Fruit fly (Drosophila melanogaster) whole organism, embryonic: ENCODE data around the gene CG6465.

ENCODE experiments used
- Atf-2 ChIP-seq: fragments of 200-800 bp; sonication (Bioruptor generic); optimal IDR thresholded peaks from 2 replicates; lab custom pipeline; 2016; ENCODE audit warnings: missing biosample characterization, missing genetic modification characterization
- Atf3 ChIP-seq: fragments of 200-800 bp; sonication (Bioruptor generic); optimal IDR thresholded peaks from 3 replicates; lab custom pipeline; 2016; ENCODE audit warnings: missing biosample characterization, missing genetic modification characterization
- CG12299 ChIP-seq: fragments of 200-800 bp; sonication (Bioruptor generic); optimal IDR thresholded peaks from 2 replicates; lab custom pipeline; 2018; ENCODE audit warnings: missing biosample characterization, mild to moderate bottlenecking, missing genetic modification characterization
- CG1233 ChIP-seq: fragments of 200-800 bp; sonication (Bioruptor generic); optimal IDR thresholded peaks from 4 replicates; lab custom pipeline; 2018; ENCODE audit warnings: missing biosample characterization, mild to moderate bottlenecking, missing genetic modification characterization
- CG12391 ChIP-seq: fragments of 200-800 bp; sonication (Bioruptor generic); optimal IDR thresholded peaks from 3 replicates; lab custom pipeline; 2018; ENCODE audit warnings: missing biosample characterization, mild to moderate bottlenecking, missing genetic modification characterization, moderate library complexity
- CG12659 ChIP-seq: fragments of 200-800 bp; sonication (Bioruptor generic); optimal IDR thresholded peaks from 3 replicates; lab custom pipeline; 2017; ENCODE audit warnings: mild to moderate bottlenecking, missing biosample characterization, missing genetic modification reagents, missing genetic modification characterization
- CG15269 ChIP-seq: fragments of 200-800 bp; sonication (Bioruptor generic); optimal IDR thresholded peaks from 2 replicates; lab custom pipeline; 2018; ENCODE audit warnings: missing biosample characterization, mild to moderate bottlenecking, missing genetic modification characterization, moderate library complexity
- CG18599 ChIP-seq: fragments of 200-800 bp; sonication (Bioruptor generic); optimal IDR thresholded peaks from 3 replicates; lab custom pipeline; 2017; ENCODE audit warnings: missing biosample characterization, missing genetic modification characterization, mild to moderate bottlenecking, moderate library complexity, missing genetic modification reagents
- CG2120 ChIP-seq: fragments of 200-800 bp; sonication (Bioruptor generic); optimal IDR thresholded peaks from 3 replicates; lab custom pipeline; 2016; ENCODE audit warnings: missing biosample characterization, missing genetic modification characterization
- CG2712 ChIP-seq: fragments of 200-800 bp; optimal IDR thresholded peaks from 3 replicates; lab custom pipeline; 2019; ENCODE audit warnings: missing biosample characterization, mild to moderate bottlenecking, missing genetic modification characterization, moderate library complexity
- CG4328 ChIP-seq: fragments of 200-800 bp; sonication (Bioruptor generic); optimal IDR thresholded peaks from 3 replicates; lab custom pipeline; 2017; ENCODE audit warnings: missing biosample characterization, missing genetic modification reagents, missing genetic modification characterization
- CG4730 ChIP-seq: fragments of 200-800 bp; sonication (Bioruptor generic); IDR thresholded peaks from 2 replicates; pipeline ENCODE4 v1.3.6; 2022; ENCODE audit warnings: missing biosample characterization, missing genetic modification characterization
- CG6791 ChIP-seq: fragments of 200-800 bp; sonication (Bioruptor generic); IDR thresholded peaks from 3 replicates; pipeline ENCODE4 v1.3.6; 2022; ENCODE audit warnings: missing biosample characterization, missing genetic modification characterization; ENCODE audit not compliant: partially characterized antibody
- CG8281 ChIP-seq: fragments of 200-800 bp; sonication (Bioruptor generic); optimal IDR thresholded peaks from 2 replicates; lab custom pipeline; 2018; ENCODE audit warnings: missing biosample characterization, mild to moderate bottlenecking, missing genetic modification characterization, moderate library complexity
- CG8388 ChIP-seq: fragments of 200-800 bp; sonication (Bioruptor generic); optimal IDR thresholded peaks from 2 replicates; lab custom pipeline; 2019; ENCODE audit warnings: missing biosample characterization, mild to moderate bottlenecking, missing genetic modification characterization, moderate library complexity
- CG9932 ChIP-seq: fragments of 200-800 bp; sonication (Bioruptor generic); IDR thresholded peaks from 2 replicates; pipeline ENCODE4 v1.3.6; 2022; ENCODE audit warnings: missing biosample characterization, missing genetic modification characterization
- CTCF ChIP-seq: fragments of 200-800 bp; sonication (Bioruptor generic); optimal IDR thresholded peaks from 2 replicates; lab custom pipeline; 2017; ENCODE audit warnings: missing biosample characterization, mild to moderate bottlenecking, missing genetic modification characterization, moderate library complexity
- D19B ChIP-seq: fragments of 200-800 bp; sonication (Bioruptor generic); optimal IDR thresholded peaks from 2 replicates; lab custom pipeline; 2017; ENCODE audit warnings: missing biosample characterization, mild to moderate bottlenecking, missing genetic modification characterization
- Dad ChIP-seq: fragments of 200-800 bp; sonication (Bioruptor generic); optimal IDR thresholded peaks from 3 replicates; lab custom pipeline; 2016; ENCODE audit warnings: missing biosample characterization, missing genetic modification characterization
- Dek ChIP-seq: fragments of 200-800 bp; sonication (Bioruptor generic); optimal IDR thresholded peaks from 3 replicates; lab custom pipeline; 2019; ENCODE audit warnings: missing biosample characterization, mild to moderate bottlenecking, missing genetic modification characterization, moderate library complexity
- Doc3 ChIP-seq: fragments of 200-800 bp; sonication (Bioruptor generic); IDR thresholded peaks from 3 replicates; pipeline ENCODE4 v1.3.6; 2022; ENCODE audit warnings: missing biosample characterization, missing genetic modification characterization; ENCODE audit not compliant: partially characterized antibody
- Hmr ChIP-seq: fragments of 200-800 bp; sonication (Bioruptor generic); optimal IDR thresholded peaks from 3 replicates; lab custom pipeline; 2017; ENCODE audit warnings: mild to moderate bottlenecking, missing biosample characterization, missing genetic modification reagents, missing genetic modification characterization
- Hsf ChIP-seq: fragments of 200-800 bp; sonication (Bioruptor generic); optimal IDR thresholded peaks from 3 replicates; lab custom pipeline; 2016; ENCODE audit warnings: missing biosample characterization, missing genetic modification characterization
- Lhr ChIP-seq: fragments of 200-800 bp; sonication (Bioruptor generic); optimal IDR thresholded peaks from 3 replicates; lab custom pipeline; 2017; ENCODE audit warnings: mild to moderate bottlenecking, missing biosample characterization, missing genetic modification reagents, missing genetic modification characterization
- MESR4 ChIP-seq: fragments of 200-800 bp; sonication (Bioruptor generic); optimal IDR thresholded peaks from 2 replicates; lab custom pipeline; 2018; ENCODE audit warnings: missing biosample characterization, mild to moderate bottlenecking, missing genetic modification characterization, moderate library complexity
- Meics ChIP-seq: fragments of 200-800 bp; sonication (Bioruptor generic); optimal IDR thresholded peaks from 2 replicates; lab custom pipeline; 2017; ENCODE audit warnings: missing biosample characterization, mild to moderate bottlenecking, missing genetic modification characterization
- Mes4 ChIP-seq: fragments of 200-800 bp; sonication (Bioruptor generic); optimal IDR thresholded peaks from 2 replicates; lab custom pipeline; 2016; ENCODE audit warnings: missing biosample characterization, missing genetic modification characterization
- Pdp1 ChIP-seq, 2 experiments: fragments of 200-800 bp; sonication (Bioruptor generic); optimal IDR thresholded peaks; 3 replicates each; lab custom pipeline; 2016; ENCODE audit warnings: missing biosample characterization in 2 of 2, missing genetic modification characterization in 2 of 2, mild to moderate bottlenecking in 1 of 2, moderate library complexity in 1 of 2
- Sox102F ChIP-seq: fragments of 200-800 bp; sonication (Bioruptor generic); optimal IDR thresholded peaks from 2 replicates; lab custom pipeline; 2018; ENCODE audit warnings: missing biosample characterization, mild to moderate bottlenecking, missing genetic modification characterization, moderate library complexity
- Sry-δ ChIP-seq: fragments of 200-800 bp; sonication (Bioruptor generic); optimal IDR thresholded peaks from 2 replicates; lab custom pipeline; 2016; ENCODE audit warnings: missing biosample characterization, missing genetic modification characterization
- al ChIP-seq: fragments of 200-800 bp; sonication (Bioruptor generic); IDR thresholded peaks from 2 replicates; pipeline ENCODE4 v1.3.6; 2022; ENCODE audit warnings: missing biosample characterization, missing genetic modification characterization
- ara ChIP-seq: fragments of 200-800 bp; sonication (Bioruptor generic); IDR thresholded peaks from 2 replicates; pipeline ENCODE4 v1.3.6; 2022; ENCODE audit warnings: missing biosample characterization, missing genetic modification characterization
- eve ChIP-seq, 2 experiments: fragments of >200 bp; optimal IDR thresholded peaks; 2 replicates each; lab custom pipeline; 2017; ENCODE audit warnings: missing biosample characterization in 2 of 2, missing genetic modification characterization in 2 of 2
- grau ChIP-seq: fragments of 200-800 bp; optimal IDR thresholded peaks from 3 replicates; lab custom pipeline; 2019; ENCODE audit warnings: missing biosample characterization, mild to moderate bottlenecking, missing genetic modification characterization, moderate library complexity
- hkb ChIP-seq, 2 experiments: fragments of 200-800 bp in 1 of 2; fragments of >200 bp in 1 of 2; sonication (Bioruptor generic) in 1 of 2; IDR thresholded peaks in 1 of 2; optimal IDR thresholded peaks in 1 of 2; 2 replicates each; pipeline versions ENCODE4 v1.3.6 to Lab custom; 2017 to 2022; ENCODE audit warnings: missing biosample characterization in 1 of 2, missing genetic modification characterization in 1 of 2
- lab ChIP-seq: fragments of 200-800 bp; sonication (Bioruptor generic); optimal IDR thresholded peaks from 3 replicates; lab custom pipeline; 2017; ENCODE audit warnings: missing biosample characterization, missing genetic modification characterization, mild to moderate bottlenecking, moderate library complexity, missing genetic modification reagents
- nmo ChIP-seq: fragments of 200-800 bp; sonication (Bioruptor generic); optimal IDR thresholded peaks from 2 replicates; lab custom pipeline; 2018; ENCODE audit warnings: missing biosample characterization, mild to moderate bottlenecking, missing genetic modification characterization, moderate library complexity
- p53 ChIP-seq: fragments of 200-800 bp; sonication (Bioruptor generic); optimal IDR thresholded peaks from 2 replicates; lab custom pipeline; 2016; ENCODE audit warnings: missing biosample characterization, missing genetic modification characterization
- sc ChIP-seq, 3 experiments: fragments of >200 bp in 2 of 3; fragments of 200-800 bp in 1 of 3; sonication (Bioruptor generic) in 1 of 3; optimal IDR thresholded peaks; 2 replicates in 2 of 3; 3 replicates in 1 of 3; lab custom pipeline; 2017; ENCODE audit warnings: mild to moderate bottlenecking in 1 of 3, missing biosample characterization in 1 of 3, missing genetic modification characterization in 1 of 3, missing genetic modification reagents in 1 of 3
- sim ChIP-seq: fragments of 200-800 bp; sonication (Bioruptor generic); IDR thresholded peaks from 2 replicates; pipeline ENCODE4 v1.3.6; 2022; ENCODE audit warnings: missing biosample characterization, missing genetic modification characterization
- sisA ChIP-seq: fragments of 200-800 bp; sonication (Bioruptor generic); IDR thresholded peaks from 2 replicates; pipeline ENCODE4 v1.3.6; 2022; ENCODE audit warnings: missing biosample characterization, missing genetic modification characterization
- ssp ChIP-seq: fragments of 200-800 bp; sonication (Bioruptor generic); IDR thresholded peaks from 2 replicates; pipeline ENCODE4 v1.3.6; 2022; ENCODE audit warnings: missing biosample characterization, missing genetic modification characterization
- sug ChIP-seq: fragments of 200-800 bp; optimal IDR thresholded peaks from 2 replicates; lab custom pipeline; 2019; ENCODE audit warnings: missing biosample characterization, mild to moderate bottlenecking, missing genetic modification characterization, moderate library complexity
- tio ChIP-seq: fragments of 200-800 bp; sonication (Bioruptor generic); optimal IDR thresholded peaks from 2 replicates; lab custom pipeline; 2017; ENCODE audit warnings: missing biosample characterization, missing genetic modification characterization, inconsistent platforms
- usp ChIP-seq: fragments of >200 bp; optimal IDR thresholded peaks from 2 replicates; lab custom pipeline; 2017; ENCODE audit warnings: missing biosample characterization, missing genetic modification characterization
- zfh2 ChIP-seq: fragments of 200-800 bp; sonication (Bioruptor generic); optimal IDR thresholded peaks from 2 replicates; lab custom pipeline; 2016; ENCODE audit warnings: missing biosample characterization, missing genetic modification characterization

The CG6465 gene

dm6 chr3R:10699020-10699951 is 22.2 kb upstream of the CG6465 start (continued):
- TF ChIP-seq D19B (GFP tag; lab: Kevin White, UChicago) (peak; percentile 0), lab (GFP tag; lab: Kevin White, UChicago) (peak; percentile 63), Dek (tag; lab: Kevin White, UChicago) (peak; percentile 32), eve (GFP tag; optimal IDR thresholded peaks at IDR 0.05; lab: Kevin White, UChicago) (no peak), CG15269 (tag; lab: Kevin White, UChicago) (peak; percentile 36), sug (tag; lab: Kevin White, UChicago) (peak; percentile 79), Meics (GFP tag; lab: Kevin White, UChicago) (peak; percentile 39), Atf3 (GFP tag; lab: Kevin White, UChicago) (no peak), tio (no peak), usp (GFP tag; lab: Kevin White, UChicago) (no peak), CG9932 (GFP tag; lab: Robert Waterston, UW) (peak; percentile 40; the same call in 1 of the 2 replicates), CG4730 (GFP tag; lab: Robert Waterston, UW) (no peak), CG2120 (peak; percentile 81), CG12391 (tag; lab: Kevin White, UChicago) (peak; percentile 10), zfh2 (GFP tag; lab: Kevin White, UChicago) (peak; percentile 45), Hmr (GFP tag; lab: Kevin White, UChicago) (peak; percentile 71), Doc3 (GFP tag; lab: Robert Waterston, UW) (no peak), sisA (no peak), CG6791 (no peak), CG4328 (no peak)

- TF ChIP-seq Doc3 (GFP tag; lab: Robert Waterston, UW) (peak; percentile 96), CG8388 (peak; percentile 8), CG8281 (no peak), grau (tag; lab: Kevin White, UChicago) (peak; percentile 31), p53 (peak; percentile 24), ssp (no peak), CTCF (GFP tag; lab: Kevin White, UChicago) (no peak), sim (GFP tag; lab: Robert Waterston, UW) (no peak), Hsf (GFP tag; lab: Kevin White, UChicago) (peak; percentile 41), al (GFP tag; lab: Robert Waterston, UW) (peak; percentile 21; the same call in 1 of the 2 replicates), nmo (GFP tag; lab: Kevin White, UChicago) (peak; percentile 63), Dad (GFP tag; lab: Kevin White, UChicago) (no peak), CG18599 (peak; percentile 31), Mes4 (GFP tag; lab: Kevin White, UChicago) (no peak), hkb (optimal IDR thresholded peaks at IDR 0.05; lab: Kevin White, UChicago) (no peak), hkb (GFP tag; IDR thresholded peaks at IDR 0.05; lab: Robert Waterston, UW) (peak; percentile 35; the same call in 1 of the 2 replicates), lab (GFP tag; lab: Kevin White, UChicago) (peak; percentile 42), Atf-2 (GFP tag; lab: Kevin White, UChicago) (peak; percentile 18), usp (GFP tag; lab: Kevin White, UChicago) (no peak), CG12299 (tag; lab: Kevin White, UChicago) (no peak), ara (GFP tag; lab: Robert Waterston, UW) (no peak), Pdp1 (GFP tag; optimal IDR thresholded peaks at IDR 0.05; lab: Kevin White, UChicago) (peak; percentile 61 to 75), CG12659 (peak; percentile 23), CG1233 (GFP tag; lab: Kevin White, UChicago) (no peak), Lhr (GFP tag; lab: Kevin White, UChicago) (no peak), CG2712 (tag; lab: Kevin White, UChicago) (peak; percentile 69), Sox102F (GFP tag; lab: Kevin White, UChicago) (peak; percentile 11), sc (optimal IDR thresholded peaks at IDR 0.05; lab: Kevin White, UChicago) (no peak), sc (GFP tag; optimal IDR thresholded peaks at IDR 0.05; lab: Kevin White, UChicago) (no peak), MESR4 (GFP tag; lab: Kevin White, UChicago) (peak; percentile 45), Sry-δ (GFP tag; lab: Kevin White, UChicago) (peak; percentile 96)
Measured at dm6 chr3R:10696371-10696777, 19.3 kb upstream of the CG6465 start, which contains the start of the genes pug, CG14683 and CG46459. pug (plus strand) TSS chr3R:10696534. CG14683 (plus strand) TSS chr3R:10696647. CG46459 (plus strand) TSS chr3R:10696647.
